Worm (Caenorhabditis elegans) whole organism, L4 larva: ENCODE measurements around the gene F59G1.4.
"Not testable (repeated sequence)": the region's sequence is repeated elsewhere in the genome, so short reads cannot be mapped to it uniquely, and the experiment has no call there.

Experiments used
- R02D3.7 ChIP-seq: fragments of 150-350 bp; sonication (generic microtip); optimal IDR thresholded peaks from 3 replicates; lab custom pipeline; 2014; ENCODE audit warnings: missing biosample characterization, missing genetic modification characterization
- ama-1 ChIP-seq: fragments of 150-350 bp; optimal IDR thresholded peaks from 2 replicates; lab custom pipeline; 2014; ENCODE audit warnings: inconsistent platforms, mixed read lengths
- ceh-44 ChIP-seq: fragments of 200-800 bp; sonication (Bioruptor generic); IDR thresholded peaks from 2 replicates; pipeline ENCODE4 v1.3.6; 2022; ENCODE audit warnings: missing genetic modification reagents, missing genetic modification characterization, missing compliant biosample characterization
- ceh-82 ChIP-seq: sonication (generic microtip); optimal IDR thresholded peaks from 2 replicates; lab custom pipeline; 2017; ENCODE audit warnings: missing biosample characterization, missing genetic modification characterization
- cey-2 ChIP-seq: sonication (generic microtip); optimal IDR thresholded peaks from 3 replicates; lab custom pipeline; 2017; ENCODE audit warnings: missing genetic modification characterization, mild to moderate bottlenecking, missing compliant biosample characterization, antibody characterized with exemption, borderline replicate concordance; ENCODE audit not compliant: insufficient read depth
- dmd-9 ChIP-seq: fragments of 200-800 bp; sonication (Bioruptor generic); IDR thresholded peaks from 2 replicates; pipeline ENCODE4 v1.3.6; 2022; ENCODE audit warnings: missing genetic modification reagents, missing genetic modification characterization, missing compliant biosample characterization
- lim-7 ChIP-seq: fragments of 200-800 bp; sonication (Bioruptor generic); IDR thresholded peaks from 2 replicates; pipeline ENCODE4 v1.3.6; 2022; ENCODE audit warnings: missing genetic modification characterization, missing compliant biosample characterization
- lin-13 ChIP-seq: fragments of 150-350 bp; optimal IDR thresholded peaks from 2 replicates; lab custom pipeline; 2014; ENCODE audit warnings: missing biosample characterization, missing genetic modification reagents, missing genetic modification characterization
- madf-5 ChIP-seq, 2 experiments: fragments of 200-800 bp; sonication (Bioruptor generic); IDR thresholded peaks; 2 replicates each; pipeline ENCODE4 v1.3.6; 2022; ENCODE audit warnings: missing compliant biosample characterization in 2 of 2, missing genetic modification characterization in 2 of 2
- nhr-237 ChIP-seq: sonication (generic microtip); optimal IDR thresholded peaks from 2 replicates; lab custom pipeline; 2017; ENCODE audit warnings: missing biosample characterization, missing genetic modification characterization
- skn-1 ChIP-seq: fragments of 150-350 bp; optimal IDR thresholded peaks from 2 replicates; lab custom pipeline; 2014; ENCODE audit warnings: missing biosample characterization, missing genetic modification characterization
- unc-130 ChIP-seq: sonication (generic microtip); optimal IDR thresholded peaks from 2 replicates; lab custom pipeline; 2016; ENCODE audit warnings: missing genetic modification reagents, missing genetic modification characterization, missing compliant biosample characterization
- ztf-11 ChIP-seq: fragments of 150-350 bp; optimal IDR thresholded peaks from 2 replicates; lab custom pipeline; 2014; ENCODE audit warnings: missing biosample characterization, missing genetic modification characterization

ce11 chrII:5876511-5876910 lies 19.5 kb upstream of the F59G1.4 start, which contains the start of gene F55C12.2:
- TF ChIP-seq skn-1 (tag; lab: Kevin White, UChicago); R02D3.7; cey-2 (tag; lab: Kevin White, UChicago); ztf-11 (tag; lab: Kevin White, UChicago); ceh-82 (tag; lab: Kevin White, UChicago); lin-13 (GFP tag; lab: Kevin White, UChicago); madf-5 (GFP tag; IDR thresholded peaks at IDR 0.05; lab: Robert Waterston, UW); lim-7 (GFP tag; lab: Robert Waterston, UW); ceh-44 (GFP tag; lab: Robert Waterston, UW); ama-1 (lab: Kevin White, UChicago); nhr-237 (tag; lab: Kevin White, UChicago); unc-130; dmd-9 (GFP tag; lab: Robert Waterston, UW): not testable (repeated sequence)
